Worm (Caenorhabditis elegans): ENCODE data around the gene gar-2.

DNA sequence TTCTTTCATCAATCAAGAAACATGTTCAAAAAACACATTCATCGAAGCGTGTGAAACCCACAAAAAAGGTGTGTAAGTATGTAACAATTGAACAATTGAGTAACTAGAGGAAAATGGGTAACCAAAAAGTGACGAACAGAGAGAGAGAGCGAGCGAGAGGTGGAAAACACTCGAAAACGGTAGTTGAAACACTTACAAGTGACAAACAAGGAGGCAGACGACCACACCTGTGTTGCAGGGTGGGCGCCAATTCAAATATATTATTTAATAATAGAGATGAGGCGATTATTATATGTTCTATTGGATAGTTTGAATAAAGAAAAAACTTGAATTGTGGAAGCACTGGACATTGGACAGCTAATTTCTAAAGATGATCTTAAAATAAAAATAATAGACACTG, 19.8 kb upstream of the gar-2 start:
- TF ChIP-seq nhr-12 (tag; optimal IDR thresholded peaks at IDR 0.05) (no peak), nhr-25 (tag; optimal IDR thresholded peaks at IDR 0.05) (no peak), nhr-28 (tag; optimal IDR thresholded peaks at IDR 0.05) (no peak), unc-62 (GFP tag; optimal IDR thresholded peaks at IDR 0.05) (no peak), egl-5 (tag; optimal IDR thresholded peaks at IDR 0.05) (no peak), elt-3 (tag; optimal IDR thresholded peaks at IDR 0.05) (no peak), ama-1 (optimal IDR thresholded peaks at IDR 0.05) (no peak), jun-1 (tag; optimal IDR thresholded peaks at IDR 0.05) (no peak), nhr-43 (tag; optimal IDR thresholded peaks at IDR 0.05; ENCODE audit: poor library complexity, severe bottlenecking) (no peak), nhr-77 (tag; optimal IDR thresholded peaks at IDR 0.05) (no peak), lin-15B (tag; optimal IDR thresholded peaks at IDR 0.05) (peak; percentile 76)
